Worm (Caenorhabditis elegans) whole organism, mixed stage, embryonic: ENCODE results near the gene K09E9.3.

Experiments used
- bed-3 ChIP-seq: fragments of 200-800 bp; sonication (Bioruptor generic); optimal IDR thresholded peaks from 3 replicates; lab custom pipeline; 2018; ENCODE audit warnings: mild to moderate bottlenecking, missing genetic modification characterization, moderate library complexity, missing compliant biosample characterization
- blmp-1 ChIP-seq: fragments of 150-350 bp; optimal IDR thresholded peaks from 2 replicates; lab custom pipeline; 2014; ENCODE audit warnings: missing biosample characterization, missing genetic modification characterization
- ceh-39 ChIP-seq: fragments of 150-350 bp; optimal IDR thresholded peaks from 2 replicates; lab custom pipeline; 2014; ENCODE audit warnings: missing biosample characterization, missing genetic modification characterization
- ceh-43 ChIP-seq: fragments of 200-800 bp; sonication (Bioruptor generic); optimal IDR thresholded peaks from 2 replicates; lab custom pipeline; 2018; ENCODE audit warnings: mild to moderate bottlenecking, missing genetic modification characterization, moderate library complexity, missing compliant biosample characterization
- ceh-83 ChIP-seq: fragments of 200-800 bp; sonication (Bioruptor generic); optimal IDR thresholded peaks from 2 replicates; lab custom pipeline; 2018; ENCODE audit warnings: mild to moderate bottlenecking, missing genetic modification characterization, missing compliant biosample characterization
- ces-1 ChIP-seq: fragments of 150-350 bp; optimal IDR thresholded peaks from 2 replicates; lab custom pipeline; 2014; ENCODE audit warnings: missing biosample characterization, missing genetic modification reagents, missing genetic modification characterization
- cnd-1 ChIP-seq: fragments of 200-800 bp; sonication (Bioruptor generic); optimal IDR thresholded peaks from 2 replicates; lab custom pipeline; 2018; ENCODE audit warnings: mild to moderate bottlenecking, missing genetic modification characterization, missing compliant biosample characterization
- elt-3 ChIP-seq: fragments of 150-350 bp; optimal IDR thresholded peaks from 2 replicates; lab custom pipeline; 2014; ENCODE audit warnings: missing biosample characterization, missing genetic modification characterization
- flh-1 ChIP-seq: fragments of 200-800 bp; sonication (Bioruptor generic); optimal IDR thresholded peaks from 2 replicates; lab custom pipeline; 2018; ENCODE audit warnings: mild to moderate bottlenecking, missing genetic modification characterization, moderate library complexity, missing compliant biosample characterization
- ham-2 ChIP-seq: fragments of 200-800 bp; sonication (Bioruptor generic); optimal IDR thresholded peaks from 2 replicates; lab custom pipeline; 2018; ENCODE audit warnings: mild to moderate bottlenecking, missing genetic modification characterization, missing compliant biosample characterization
- hlh-1 ChIP-seq: fragments of 150-350 bp; optimal IDR thresholded peaks from 2 replicates; lab custom pipeline; 2014; ENCODE audit warnings: missing biosample characterization, missing genetic modification reagents, missing genetic modification characterization
- lin-13 ChIP-seq: fragments of 150-350 bp; optimal IDR thresholded peaks from 2 replicates; lab custom pipeline; 2014; ENCODE audit warnings: missing biosample characterization, missing genetic modification characterization
- lin-32 ChIP-seq: fragments of 200-800 bp; sonication (Bioruptor generic); optimal IDR thresholded peaks from 2 replicates; lab custom pipeline; 2018; ENCODE audit warnings: mild to moderate bottlenecking, missing genetic modification characterization, missing compliant biosample characterization
- lsy-2 ChIP-seq: fragments of 150-350 bp; optimal IDR thresholded peaks from 2 replicates; lab custom pipeline; 2014; ENCODE audit warnings: missing biosample characterization, missing genetic modification characterization
- mab-5 ChIP-seq: fragments of 150-350 bp; optimal IDR thresholded peaks from 2 replicates; lab custom pipeline; 2014; ENCODE audit warnings: missing biosample characterization, missing genetic modification characterization
- mep-1 ChIP-seq: fragments of 150-350 bp; optimal IDR thresholded peaks from 2 replicates; lab custom pipeline; 2017; ENCODE audit warnings: missing biosample characterization, missing genetic modification reagents, missing genetic modification characterization, inconsistent platforms
- mls-2 ChIP-seq: sonication (generic microtip); optimal IDR thresholded peaks from 2 replicates; lab custom pipeline; 2016; ENCODE audit warnings: mild to moderate bottlenecking, missing genetic modification characterization, moderate library complexity, missing compliant biosample characterization
- nhr-12 ChIP-seq: fragments of 150-350 bp; optimal IDR thresholded peaks from 2 replicates; lab custom pipeline; 2014; ENCODE audit warnings: missing biosample characterization, missing genetic modification characterization
- nhr-2 ChIP-seq: fragments of 150-350 bp; optimal IDR thresholded peaks from 2 replicates; lab custom pipeline; 2014; ENCODE audit warnings: missing biosample characterization, missing genetic modification characterization
- nhr-237 ChIP-seq: fragments of 150-350 bp; optimal IDR thresholded peaks from 2 replicates; lab custom pipeline; 2014; ENCODE audit warnings: missing biosample characterization, missing genetic modification characterization
- nhr-28 ChIP-seq: fragments of 150-350 bp; optimal IDR thresholded peaks from 2 replicates; lab custom pipeline; 2014; ENCODE audit warnings: missing biosample characterization, missing genetic modification characterization
- nhr-76 ChIP-seq: sonication (generic microtip); optimal IDR thresholded peaks from 2 replicates; lab custom pipeline; 2017; ENCODE audit warnings: missing biosample characterization, missing genetic modification characterization
- pha-4 ChIP-seq: fragments of 150-350 bp; optimal IDR thresholded peaks from 2 replicates; lab custom pipeline; 2018; ENCODE audit warnings: missing biosample characterization, missing genetic modification reagents, missing genetic modification characterization
- sem-2 ChIP-seq: fragments of 200-800 bp; sonication (Bioruptor generic); optimal IDR thresholded peaks from 2 replicates; lab custom pipeline; 2018; ENCODE audit warnings: mild to moderate bottlenecking, missing genetic modification characterization, missing compliant biosample characterization
- snpc-4 ChIP-seq: fragments of 150-350 bp; optimal IDR thresholded peaks from 2 replicates; lab custom pipeline; 2014; ENCODE audit warnings: missing biosample characterization, missing genetic modification characterization
- sptf-1 ChIP-seq: sonication (generic microtip); optimal IDR thresholded peaks from 2 replicates; lab custom pipeline; 2017; ENCODE audit warnings: mild to moderate bottlenecking, missing genetic modification characterization, moderate library complexity, missing compliant biosample characterization
- tbx-8 ChIP-seq: fragments of 200-800 bp; sonication (Bioruptor generic); optimal IDR thresholded peaks from 2 replicates; lab custom pipeline; 2018; ENCODE audit warnings: mild to moderate bottlenecking, missing genetic modification characterization, moderate library complexity, missing compliant biosample characterization
- unc-39 ChIP-seq: fragments of 150-350 bp; optimal IDR thresholded peaks from 2 replicates; lab custom pipeline; 2014; ENCODE audit warnings: missing biosample characterization, missing genetic modification characterization
- unc-62 ChIP-seq: fragments of 150-350 bp; optimal IDR thresholded peaks from 2 replicates; lab custom pipeline; 2014; ENCODE audit warnings: missing biosample characterization, missing genetic modification reagents, missing genetic modification characterization
- zip-8 ChIP-seq: fragments of 150-350 bp; optimal IDR thresholded peaks from 2 replicates; lab custom pipeline; 2014; ENCODE audit warnings: missing biosample characterization, missing genetic modification characterization
- ztf-11 ChIP-seq: fragments of 150-350 bp; optimal IDR thresholded peaks from 2 replicates; lab custom pipeline; 2014; ENCODE audit warnings: missing biosample characterization, missing genetic modification characterization

Gene K09E9.3

DNA sequence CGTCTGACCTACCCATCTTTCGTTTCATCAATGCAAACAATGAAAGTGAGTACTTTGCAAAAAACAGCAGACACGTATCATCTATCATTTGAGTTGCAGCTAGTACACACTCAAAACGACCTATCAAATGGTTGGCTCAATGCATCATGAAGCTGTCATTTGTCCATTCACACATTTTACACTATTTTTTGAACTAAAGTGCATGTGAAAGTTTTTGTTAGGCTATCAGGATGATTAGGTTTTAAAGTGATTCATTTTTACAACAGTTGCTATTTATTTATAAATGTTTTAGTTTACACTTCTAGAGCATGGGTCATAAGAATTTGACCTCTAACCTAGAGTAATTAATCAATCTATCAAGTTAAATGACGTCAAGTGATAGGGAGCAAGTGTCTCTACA lies 13.7 kb downstream of the K09E9.3 start:
- TF ChIP-seq lin-32 (no peak), ham-2 (no peak), cnd-1 (tag; lab: Kevin White, UChicago) (no peak), pha-4 (tag; lab: Kevin White, UChicago) (no peak), unc-62 (GFP tag; lab: Kevin White, UChicago) (no peak), ceh-83 (GFP tag; lab: Kevin White, UChicago) (no peak), mep-1 (tag; lab: Kevin White, UChicago) (no peak), snpc-4 (no peak), lsy-2 (tag; lab: Kevin White, UChicago) (no peak), tbx-8 (no peak), nhr-2 (tag; lab: Kevin White, UChicago) (no peak), sptf-1 (tag; lab: Kevin White, UChicago) (no peak), bed-3 (GFP tag; lab: Kevin White, UChicago) (no peak), ceh-39 (tag; lab: Kevin White, UChicago) (no peak), nhr-28 (tag; lab: Kevin White, UChicago) (no peak), nhr-237 (tag; lab: Kevin White, UChicago) (no peak), mls-2 (tag; lab: Kevin White, UChicago) (no peak)
- TF ChIP-seq, all 35 proteins: peak for 0

ce11 chrX:15598661-15599384 lies 14.8 kb downstream of the K09E9.3 start:
- TF ChIP-seq mep-1 (tag; lab: Kevin White, UChicago) = no peak
- TF ChIP-seq nhr-76 = no peak
- no peak for TF ChIP-seq flh-1 (GFP tag; lab: Kevin White, UChicago)
- TF ChIP-seq lin-13 (tag; lab: Kevin White, UChicago) = no peak
- TF ChIP-seq lin-32 = no peak
- TF ChIP-seq mls-2 (tag; lab: Kevin White, UChicago) = no peak
- TF ChIP-seq mab-5 (tag; lab: Kevin White, UChicago) = no peak
- TF ChIP-seq ceh-39 (tag; lab: Kevin White, UChicago) = no peak
- no peak for TF ChIP-seq ces-1 (GFP tag; lab: Kevin White, UChicago)
- no peak for TF ChIP-seq zip-8
- no peak for TF ChIP-seq elt-3 (tag; lab: Kevin White, UChicago)
- TF ChIP-seq ceh-83 (GFP tag; lab: Kevin White, UChicago) = no peak
- no peak for TF ChIP-seq nhr-237 (tag; lab: Kevin White, UChicago)

DNA sequence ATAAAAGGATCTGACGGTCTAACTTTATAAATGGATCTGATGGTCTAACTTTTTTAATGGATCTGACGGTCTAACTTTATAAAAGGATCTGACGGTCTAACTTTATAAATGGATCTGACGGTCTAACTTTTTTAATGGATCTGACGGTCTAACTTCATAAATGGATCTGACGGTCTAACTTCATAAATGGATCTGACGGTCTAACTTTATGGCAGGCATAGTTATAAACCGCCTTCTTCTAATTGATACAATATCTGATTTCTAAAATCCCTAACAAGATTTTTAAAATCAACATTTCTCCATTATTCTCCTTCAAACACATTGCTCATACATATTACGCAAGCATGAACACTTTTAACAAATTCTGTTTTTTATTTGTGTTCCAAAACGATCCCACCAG lies 16.5 kb downstream of the K09E9.3 start, which contains the start of gene K09A9.8:
Gene K09A9.8 (minus strand): TSS at position 101 of the 400 bp plus-strand sequence.
- TF ChIP-seq hlh-1 (tag; lab: Kevin White, UChicago) (no peak), lin-13 (tag; lab: Kevin White, UChicago) (no peak), unc-62 (GFP tag; lab: Kevin White, UChicago) (no peak), pha-4 (tag; lab: Kevin White, UChicago) (no peak), elt-3 (tag; lab: Kevin White, UChicago) (no peak), nhr-12 (no peak), ceh-43 (GFP tag; lab: Kevin White, UChicago) (no peak), nhr-28 (tag; lab: Kevin White, UChicago) (no peak), nhr-2 (tag; lab: Kevin White, UChicago) (no peak), sem-2 (no peak), zip-8 (no peak), nhr-76 (no peak), mab-5 (tag; lab: Kevin White, UChicago) (no peak), sptf-1 (tag; lab: Kevin White, UChicago) (no peak), tbx-8 (no peak), ztf-11 (tag; lab: Kevin White, UChicago) (no peak), ham-2 (no peak), unc-39 (no peak)

- TF ChIP-seq mep-1 (tag; lab: Kevin White, UChicago) = no peak
Observed at ce11 chrX:15594019-15594418, 19.6 kb downstream of the K09E9.3 start.

DNA sequence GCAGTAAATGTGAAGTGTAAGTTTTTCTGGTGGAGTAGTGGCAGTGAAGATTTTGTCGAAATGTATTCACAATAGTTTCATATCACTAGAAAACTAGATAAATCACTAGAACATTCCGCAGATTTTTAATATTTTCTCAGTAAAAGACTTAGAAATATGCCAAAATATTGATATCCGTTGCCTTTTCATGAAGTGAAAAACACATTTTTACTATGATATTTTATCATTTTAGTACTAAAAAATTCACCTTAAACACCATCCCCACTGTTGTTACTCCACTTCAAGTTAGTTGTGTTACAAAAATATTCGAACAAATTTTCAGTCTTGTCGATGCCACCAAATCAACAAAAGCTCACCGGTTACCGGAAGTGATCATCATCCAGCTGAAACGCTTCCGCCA lies 20.2 kb downstream of the K09E9.3 start:
- TF ChIP-seq zip-8 = no peak
- no peak for TF ChIP-seq pha-4 (tag; lab: Kevin White, UChicago)
- no peak for TF ChIP-seq mls-2 (tag; lab: Kevin White, UChicago)
- TF ChIP-seq mab-5 (tag; lab: Kevin White, UChicago) = no peak
- TF ChIP-seq blmp-1 (tag; lab: Kevin White, UChicago) = no peak
